Worm (Caenorhabditis elegans) whole organism, L3 larva: Measurements from ENCODE around the gene clec-221.

ENCODE experiments used
- R02D3.7 ChIP-seq: fragments of 150-350 bp; optimal IDR thresholded peaks from 2 replicates; lab custom pipeline; 2014; ENCODE audit warnings: missing biosample characterization, missing genetic modification characterization
- aly-2 ChIP-seq: fragments of 150-350 bp; optimal IDR thresholded peaks from 2 replicates; lab custom pipeline; 2014; ENCODE audit warnings: missing biosample characterization, missing genetic modification characterization
- ama-1 ChIP-seq: fragments of 150-350 bp; optimal IDR thresholded peaks from 2 replicates; lab custom pipeline; 2018
- ceh-16 ChIP-seq: sonication (generic microtip); optimal IDR thresholded peaks from 2 replicates; lab custom pipeline; 2017; ENCODE audit warnings: missing biosample characterization, missing genetic modification characterization
- ceh-82 ChIP-seq: fragments of 150-350 bp; optimal IDR thresholded peaks from 2 replicates; lab custom pipeline; 2014; ENCODE audit warnings: missing biosample characterization, missing genetic modification characterization
- ceh-9 ChIP-seq: sonication (generic microtip); optimal IDR thresholded peaks from 2 replicates; lab custom pipeline; 2018; ENCODE audit warnings: missing biosample characterization, missing genetic modification characterization
- elt-1 ChIP-seq: fragments of 150-350 bp; optimal IDR thresholded peaks from 2 replicates; lab custom pipeline; 2014; ENCODE audit warnings: missing biosample characterization, missing genetic modification characterization
- fkh-10 ChIP-seq: sonication (generic microtip); optimal IDR thresholded peaks from 2 replicates; lab custom pipeline; 2017; ENCODE audit warnings: missing biosample characterization, missing genetic modification reagents, missing genetic modification characterization
- hmg-11 ChIP-seq: sonication (generic microtip); optimal IDR thresholded peaks from 2 replicates; lab custom pipeline; 2016; ENCODE audit warnings: missing genetic modification characterization, missing compliant biosample characterization
- lin-39 ChIP-seq: fragments of 150-350 bp; optimal IDR thresholded peaks from 2 replicates; lab custom pipeline; 2018; ENCODE audit warnings: missing biosample characterization, missing genetic modification reagents, missing genetic modification characterization
- lsy-12 ChIP-seq: sonication (generic microtip); optimal IDR thresholded peaks from 2 replicates; lab custom pipeline; 2016; ENCODE audit warnings: mild to moderate bottlenecking, missing genetic modification characterization, missing compliant biosample characterization
- mdl-1 ChIP-seq: fragments of 150-350 bp; optimal IDR thresholded peaks from 2 replicates; lab custom pipeline; 2014; ENCODE audit warnings: missing biosample characterization, missing genetic modification characterization
- nfya-1 ChIP-seq: sonication (generic microtip); optimal IDR thresholded peaks from 2 replicates; lab custom pipeline; 2017; ENCODE audit warnings: missing genetic modification characterization, mild to moderate bottlenecking, missing compliant biosample characterization, antibody characterized with exemption, moderate library complexity; ENCODE audit not compliant: insufficient read depth
- nhr-11 ChIP-seq: fragments of 150-350 bp; optimal IDR thresholded peaks from 2 replicates; lab custom pipeline; 2014; ENCODE audit warnings: missing biosample characterization, missing genetic modification characterization
- nhr-12 ChIP-seq: fragments of 150-350 bp; optimal IDR thresholded peaks from 2 replicates; lab custom pipeline; 2014; ENCODE audit warnings: missing biosample characterization, missing genetic modification characterization
- nhr-76 ChIP-seq: fragments of 150-350 bp; sonication (generic microtip); optimal IDR thresholded peaks from 5 replicates; lab custom pipeline; 2014; ENCODE audit warnings: missing biosample characterization, missing genetic modification characterization
- nhr-77 ChIP-seq: fragments of 150-350 bp; optimal IDR thresholded peaks from 2 replicates; lab custom pipeline; 2014; ENCODE audit warnings: missing biosample characterization, missing genetic modification characterization
- sea-2 ChIP-seq: fragments of 150-350 bp; sonication (generic microtip); optimal IDR thresholded peaks from 4 replicates; lab custom pipeline; 2014; ENCODE audit warnings: missing biosample characterization, missing genetic modification reagents, missing genetic modification characterization
- skn-1 ChIP-seq: fragments of 150-350 bp; optimal IDR thresholded peaks from 2 replicates; lab custom pipeline; 2014; ENCODE audit warnings: missing biosample characterization, missing genetic modification characterization
- snpc-4 ChIP-seq: fragments of 150-350 bp; optimal IDR thresholded peaks from 2 replicates; lab custom pipeline; 2014; ENCODE audit warnings: missing biosample characterization, missing genetic modification characterization
- tbx-2 ChIP-seq: sonication (generic microtip); optimal IDR thresholded peaks from 2 replicates; lab custom pipeline; 2016; ENCODE audit warnings: mild to moderate bottlenecking, missing genetic modification characterization, missing compliant biosample characterization
- unc-39 ChIP-seq: sonication (generic microtip); optimal IDR thresholded peaks from 4 replicates; lab custom pipeline; 2017; ENCODE audit warnings: missing biosample characterization, missing genetic modification characterization
- unc-62 ChIP-seq: fragments of 150-350 bp; sonication (generic microtip); optimal IDR thresholded peaks from 4 replicates; lab custom pipeline; 2014; ENCODE audit warnings: missing biosample characterization, missing genetic modification reagents, missing genetic modification characterization
- zag-1 ChIP-seq: fragments of 150-350 bp; optimal IDR thresholded peaks from 2 replicates; lab custom pipeline; 2014; ENCODE audit warnings: missing biosample characterization, missing genetic modification characterization
- ztf-11 ChIP-seq: fragments of 150-350 bp; optimal IDR thresholded peaks from 2 replicates; lab custom pipeline; 2014; ENCODE audit warnings: missing biosample characterization, missing genetic modification characterization
- ztf-4 ChIP-seq: fragments of 150-350 bp; optimal IDR thresholded peaks from 2 replicates; lab custom pipeline; 2014; ENCODE audit warnings: missing biosample characterization, missing genetic modification characterization

clec-221 gene

DNA sequence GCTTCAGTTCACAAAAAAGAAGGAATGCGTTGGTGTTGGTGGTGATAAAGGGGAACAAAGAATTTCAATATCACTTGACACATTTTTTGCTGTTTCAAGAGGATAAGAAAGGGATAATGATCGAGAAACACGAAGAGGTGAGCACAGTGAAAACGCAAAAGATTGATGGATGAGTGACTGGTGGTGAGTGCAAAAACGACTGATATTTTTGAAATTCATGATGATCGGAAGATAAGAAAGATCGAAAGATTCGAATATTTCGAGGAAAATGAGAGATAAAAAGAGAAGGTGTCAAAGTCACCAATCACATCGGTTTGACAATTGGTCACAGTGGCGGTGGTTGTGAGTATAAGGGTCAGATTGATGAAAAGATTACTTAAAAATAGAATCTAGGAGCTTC is 38.3 kb downstream of the clec-221 start:
- no peak for TF ChIP-seq nhr-76 (tag; lab: Kevin White, UChicago)
- peak; percentile 15 for TF ChIP-seq nfya-1
- no peak for TF ChIP-seq ama-1 (lab: Kevin White, UChicago)
- TF ChIP-seq snpc-4 (tag; lab: Kevin White, UChicago) = no peak
- no peak for TF ChIP-seq ceh-9 (tag; lab: Kevin White, UChicago)
- TF ChIP-seq elt-1 (tag; lab: Kevin White, UChicago) = peak; percentile 76
- no peak for TF ChIP-seq ztf-4 (tag; lab: Kevin White, UChicago)
- no peak for TF ChIP-seq nhr-11 (tag; lab: Kevin White, UChicago)
- TF ChIP-seq unc-62 (GFP tag; lab: Kevin White, UChicago) = peak; percentile 82

ce11 chrV:10909959-10910358 is 44.3 kb downstream of the clec-221 start:
- no peak for TF ChIP-seq ama-1 (lab: Kevin White, UChicago)
- no peak for TF ChIP-seq unc-62 (GFP tag; lab: Kevin White, UChicago)
- no peak for TF ChIP-seq mdl-1 (tag; lab: Kevin White, UChicago)
- no peak for TF ChIP-seq ztf-11 (tag; lab: Kevin White, UChicago)
- TF ChIP-seq ceh-9 (tag; lab: Kevin White, UChicago) = no peak
- no peak for TF ChIP-seq nhr-11 (tag; lab: Kevin White, UChicago)
- TF ChIP-seq unc-39 = no peak
- TF ChIP-seq, all 47 proteins: peak for 0

- no peak for TF ChIP-seq nhr-12 (tag; lab: Kevin White, UChicago)
- TF ChIP-seq lsy-12 (tag; lab: Kevin White, UChicago) = no peak
- TF ChIP-seq elt-1 (tag; lab: Kevin White, UChicago) = peak; percentile 86
Observed at ce11 chrV:10909071-10909470, 45.2 kb downstream of the clec-221 start, which contains the start of gene zzz-1. Gene zzz-1 (minus strand): TSS chrV:10909171.

DNA sequence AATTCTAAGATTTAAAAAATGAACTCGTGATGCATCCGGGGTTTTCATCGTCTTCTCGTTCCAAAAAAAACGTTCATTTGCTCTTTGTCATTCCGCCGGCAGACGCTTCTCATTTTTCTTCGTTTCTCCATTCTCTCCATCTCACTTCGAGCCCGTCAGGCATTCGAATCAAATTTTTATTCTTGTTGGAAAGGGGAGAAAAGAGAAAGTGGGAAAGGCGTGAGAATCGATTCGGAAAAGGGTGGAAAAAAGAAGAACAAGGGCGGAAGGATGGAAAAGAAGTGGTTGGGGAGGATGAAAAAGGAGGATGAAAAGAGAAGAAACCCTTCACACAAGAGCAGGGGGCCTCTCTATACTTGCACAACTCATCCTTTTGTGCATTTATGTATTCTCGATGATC is 49.4 kb downstream of the clec-221 start:
- TF ChIP-seq fkh-10 = peak; percentile 52
- peak; percentile 39 for TF ChIP-seq nfya-1
- no peak for TF ChIP-seq zag-1 (tag; lab: Kevin White, UChicago)
- peak; percentile 48 for TF ChIP-seq hmg-11 (tag; lab: Kevin White, UChicago)
- TF ChIP-seq R02D3.7 (tag; lab: Kevin White, UChicago) = no peak
- TF ChIP-seq lin-39 (tag; lab: Kevin White, UChicago) = peak; percentile 52

ce11 chrV:10903748-10904147 is 50.5 kb downstream of the clec-221 start, which contains the start of gene F32D8.15:
Gene F32D8.15 (plus strand): TSS chrV:10904048.
- TF ChIP-seq ceh-82 (tag; lab: Kevin White, UChicago) (no peak), sea-2 (GFP tag; lab: Kevin White, UChicago) (no peak), nhr-11 (tag; lab: Kevin White, UChicago) (no peak), aly-2 (tag; lab: Kevin White, UChicago) (no peak), mdl-1 (tag; lab: Kevin White, UChicago) (no peak), tbx-2 (tag; lab: Kevin White, UChicago) (no peak), ceh-16 (tag; lab: Kevin White, UChicago) (no peak), R02D3.7 (tag; lab: Kevin White, UChicago) (no peak), skn-1 (no peak), nhr-12 (tag; lab: Kevin White, UChicago) (no peak), nhr-77 (tag; lab: Kevin White, UChicago) (no peak), ztf-4 (tag; lab: Kevin White, UChicago) (no peak), nfya-1 (no peak)
